Worm (Caenorhabditis elegans) whole organism, early embryonic: ENCODE results near the gene C43F9.7.

Experiments
- F13C5.2 ChIP-seq: sonication (generic microtip); optimal IDR thresholded peaks from 2 replicates; lab custom pipeline; 2017; ENCODE audit warnings: mild to moderate bottlenecking, missing genetic modification characterization, inconsistent platforms, missing compliant biosample characterization
- aly-1 ChIP-seq: sonication (generic microtip); optimal IDR thresholded peaks from 2 replicates; lab custom pipeline; 2016; ENCODE audit warnings: missing genetic modification characterization, missing compliant biosample characterization
- ama-1 ChIP-seq: fragments of 150-350 bp; optimal IDR thresholded peaks from 2 replicates; lab custom pipeline; 2014
- ceh-13 ChIP-seq: fragments of 200-800 bp; sonication (Bioruptor generic); optimal IDR thresholded peaks from 2 replicates; lab custom pipeline; 2018; ENCODE audit warnings: mild to moderate bottlenecking, missing genetic modification characterization, missing compliant biosample characterization
- ets-7 ChIP-seq: sonication (generic microtip); optimal IDR thresholded peaks from 2 replicates; lab custom pipeline; 2016; ENCODE audit warnings: missing genotype, missing genetic modification characterization, missing compliant biosample characterization
- flt-1 ChIP-seq: fragments of 200-800 bp; sonication (Bioruptor generic); IDR thresholded peaks from 2 replicates; pipeline ENCODE4 v1.3.6; 2022; ENCODE audit warnings: missing genetic modification characterization, missing compliant biosample characterization
- hmbx-1 ChIP-seq: sonication (generic microtip); optimal IDR thresholded peaks from 2 replicates; lab custom pipeline; 2016; ENCODE audit warnings: mild to moderate bottlenecking, missing genetic modification characterization, missing compliant biosample characterization
- hmg-4 ChIP-seq: fragments of 200-800 bp; sonication (Bioruptor generic); optimal IDR thresholded peaks from 2 replicates; lab custom pipeline; 2018; ENCODE audit warnings: mild to moderate bottlenecking, missing genetic modification characterization, missing compliant biosample characterization
- hnd-1 ChIP-seq: sonication (generic microtip); optimal IDR thresholded peaks from 2 replicates; lab custom pipeline; 2016; ENCODE audit warnings: missing genetic modification characterization, missing compliant biosample characterization
- tra-4 ChIP-seq: sonication (generic microtip); optimal IDR thresholded peaks from 2 replicates; lab custom pipeline; 2017; ENCODE audit warnings: missing genetic modification characterization, missing compliant biosample characterization

DNA sequence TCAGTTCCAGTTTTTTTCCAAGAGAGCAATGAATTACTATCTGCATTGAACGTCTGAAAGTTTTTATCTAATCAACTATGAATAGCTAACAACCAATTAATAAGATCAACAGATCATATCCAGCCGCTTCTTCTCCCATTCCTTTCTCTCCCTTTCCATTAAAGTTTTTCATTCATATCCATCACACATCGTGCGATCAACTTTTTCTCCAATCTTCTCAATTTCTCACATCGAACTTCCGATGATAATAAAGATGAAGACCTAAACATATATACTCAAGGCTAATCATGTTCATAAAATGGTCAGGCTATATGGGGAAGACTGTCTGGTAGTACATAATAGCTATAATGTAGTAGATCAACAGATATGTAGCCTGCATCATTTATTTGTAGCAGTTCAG, 18.8 kb upstream of the C43F9.7 start:
- TF ChIP-seq ama-1 (lab: Kevin White, UChicago) (no peak), hmbx-1 (no peak), tra-4 (tag; lab: Kevin White, UChicago) (no peak), hmg-4 (GFP tag; lab: Kevin White, UChicago) (no peak), flt-1 (no peak), ets-7 (tag; lab: Kevin White, UChicago) (no peak), aly-1 (tag; lab: Kevin White, UChicago) (no peak), ceh-13 (no peak), hnd-1 (tag; lab: Kevin White, UChicago) (no peak), F13C5.2 (tag; lab: Kevin White, UChicago) (no peak)
